Worm (Caenorhabditis elegans) whole organism, L4/young adult: Measurements from ENCODE around the gene trpp-11.

Source experiments
- W03F9.2 ChIP-seq: fragments of 150-350 bp; optimal IDR thresholded peaks from 2 replicates; lab custom pipeline; 2014; ENCODE audit warnings: missing biosample characterization, missing genetic modification characterization
- dao-5 ChIP-seq: sonication (generic microtip); optimal IDR thresholded peaks from 2 replicates; lab custom pipeline; 2016; ENCODE audit warnings: missing genotype, missing genetic modification characterization, moderate library complexity, missing compliant biosample characterization
- him-1 ChIP-seq: sonication (generic microtip); optimal IDR thresholded peaks from 2 replicates; lab custom pipeline; 2016; ENCODE audit warnings: missing genotype, missing genetic modification reagents, missing genetic modification characterization, missing compliant biosample characterization

- no peak for TF ChIP-seq him-1 (tag; lab: Kevin White, UChicago)
- TF ChIP-seq W03F9.2 (tag; lab: Kevin White, UChicago) = no peak
- no peak for TF ChIP-seq dao-5 (tag; lab: Kevin White, UChicago)
These were observed 59.0 kb downstream of the trpp-11 start, which contains the start of the genes rnp-5 and tag-51 for ce11 chrIII:853859-854359.
